Worm (Caenorhabditis elegans): ENCODE measurements around the gene cyp-13A3.

The cyp-13A3 gene

ce11 chrII:9753056-9753455 lies 40.0 kb downstream of the cyp-13A3 start, which contains the start of gene Y53C12B.7:
TSS of gene Y53C12B.7 (minus strand) at chrII:9753218.
- TF ChIP-seq sox-2 (GFP tag; IDR thresholded peaks at IDR 0.05), result no peak
- TF ChIP-seq ceh-48 (tag; optimal IDR thresholded peaks at IDR 0.05), result no peak
- TF ChIP-seq nfya-1 (tag; optimal IDR thresholded peaks at IDR 0.05), result no peak
- TF ChIP-seq fax-1 (tag; optimal IDR thresholded peaks at IDR 0.05), result no peak
- TF ChIP-seq ttx-3 (tag; optimal IDR thresholded peaks at IDR 0.05), result no peak

ce11 chrII:9752278-9752677 lies 40.8 kb downstream of the cyp-13A3 start:
- TF ChIP-seq ceh-31 (tag; optimal IDR thresholded peaks at IDR 0.05) (no peak), fkh-10 (GFP tag; optimal IDR thresholded peaks at IDR 0.05) (no peak), lim-6 (tag; optimal IDR thresholded peaks at IDR 0.05) (no peak), ceh-24 (tag; optimal IDR thresholded peaks at IDR 0.05) (no peak), syd-9 (tag; optimal IDR thresholded peaks at IDR 0.05) (no peak), ets-4 (tag; optimal IDR thresholded peaks at IDR 0.05) (no peak), unc-86 (tag; optimal IDR thresholded peaks at IDR 0.05) (no peak), sox-4 (tag; optimal IDR thresholded peaks at IDR 0.05) (no peak)

- TF ChIP-seq T23F11.4 (GFP tag; optimal IDR thresholded peaks at IDR 0.05), result no peak
- TF ChIP-seq unc-42 (tag; optimal IDR thresholded peaks at IDR 0.05), result peak; percentile 82
- TF ChIP-seq ceh-9 (tag; optimal IDR thresholded peaks at IDR 0.05), result no peak
- TF ChIP-seq elt-2 (tag; optimal IDR thresholded peaks at IDR 0.05), result peak; percentile 39
- peak; percentile 41 for TF ChIP-seq tbx-2 (tag; optimal IDR thresholded peaks at IDR 0.05)
- TF ChIP-seq nfya-1 (tag; optimal IDR thresholded peaks at IDR 0.05), result peak; percentile 89
- TF ChIP-seq ceh-34 (tag; optimal IDR thresholded peaks at IDR 0.05), result peak; percentile 37
- peak; percentile 27 for TF ChIP-seq ceh-2 (tag; optimal IDR thresholded peaks at IDR 0.05)
- peak; percentile 10 for TF ChIP-seq pax-1 (tag; optimal IDR thresholded peaks at IDR 0.05)
- TF ChIP-seq ceh-31 (tag; optimal IDR thresholded peaks at IDR 0.05), result peak; percentile 60
- peak; percentile 33 for TF ChIP-seq ceh-48 (tag; optimal IDR thresholded peaks at IDR 0.05)
- no peak for TF ChIP-seq madf-2 (tag; optimal IDR thresholded peaks at IDR 0.05)
- no peak for TF ChIP-seq elt-4 (tag; optimal IDR thresholded peaks at IDR 0.05)
These were observed 47.0 kb downstream of the cyp-13A3 start, which contains the start of the genes Y53C12B.1 and nos-3 for ce11 chrII:9746069-9746468. TSS of gene Y53C12B.1 (minus strand) at chrII:9746078. TSS of gene nos-3 (plus strand) at chrII:9746316.

- TF ChIP-seq pax-1 (tag; optimal IDR thresholded peaks at IDR 0.05), result no peak
- TF ChIP-seq Y22D7AL.16 (tag; optimal IDR thresholded peaks at IDR 0.05), result no peak
- TF ChIP-seq ahr-1 (tag; optimal IDR thresholded peaks at IDR 0.05), result no peak
- no peak for TF ChIP-seq unc-42 (tag; optimal IDR thresholded peaks at IDR 0.05)
- no peak for TF ChIP-seq dmd-4 (tag; optimal IDR thresholded peaks at IDR 0.05; ENCODE audit: borderline replicate concordance)
- TF ChIP-seq pqm-1 (tag; optimal IDR thresholded peaks at IDR 0.05), result no peak
- TF ChIP-seq ceh-31 (tag; optimal IDR thresholded peaks at IDR 0.05), result no peak
- no peak for TF ChIP-seq zip-5 (tag; optimal IDR thresholded peaks at IDR 0.05)
- no peak for TF ChIP-seq fkh-10 (GFP tag; optimal IDR thresholded peaks at IDR 0.05)
- no peak for TF ChIP-seq sox-2 (GFP tag; IDR thresholded peaks at IDR 0.05)
- TF ChIP-seq sdc-2 (tag; optimal IDR thresholded peaks at IDR 0.05), result no peak
- no peak for TF ChIP-seq ceh-19 (GFP tag; optimal IDR thresholded peaks at IDR 0.05)
- no peak for TF ChIP-seq odd-2 (tag; optimal IDR thresholded peaks at IDR 0.05)
- no peak for TF ChIP-seq ceh-6 (GFP tag; optimal IDR thresholded peaks at IDR 0.05)
- no peak for TF ChIP-seq madf-2 (tag; optimal IDR thresholded peaks at IDR 0.05)
- no peak for TF ChIP-seq ref-2 (tag; optimal IDR thresholded peaks at IDR 0.05)
These were observed 50.3 kb downstream of the cyp-13A3 start, which contains the start of gene pno-1 for ce11 chrII:9742784-9743183. TSS of gene pno-1 (minus strand) at chrII:9742884.

- TF ChIP-seq ahr-1 (tag; optimal IDR thresholded peaks at IDR 0.05) (no peak), dmd-4 (tag; optimal IDR thresholded peaks at IDR 0.05; ENCODE audit: borderline replicate concordance) (no peak), che-1 (tag; optimal IDR thresholded peaks at IDR 0.05) (no peak), pag-3 (tag; optimal IDR thresholded peaks at IDR 0.05; ENCODE audit: borderline replicate concordance) (no peak), madf-2 (tag; optimal IDR thresholded peaks at IDR 0.05) (no peak)
These were observed 51.7 kb downstream of the cyp-13A3 start for ce11 chrII:9741400-9741799.
